Worm (Caenorhabditis elegans) whole organism, L3 larva: ENCODE results near the gene sup-37.

Experiments used
- ama-1 ChIP-seq: fragments of 150-350 bp; optimal IDR thresholded peaks from 2 replicates; lab custom pipeline; 2018
- nhr-237 ChIP-seq: fragments of 150-350 bp; optimal IDR thresholded peaks from 2 replicates; lab custom pipeline; 2014; ENCODE audit warnings: missing biosample characterization, missing genetic modification characterization
- nhr-25 ChIP-seq: sonication (generic microtip); optimal IDR thresholded peaks from 2 replicates; lab custom pipeline; 2017; ENCODE audit warnings: missing biosample characterization, missing genetic modification characterization
- nhr-28 ChIP-seq: fragments of 150-350 bp; optimal IDR thresholded peaks from 2 replicates; lab custom pipeline; 2014; ENCODE audit warnings: missing biosample characterization, missing genetic modification characterization
- nhr-76 ChIP-seq: fragments of 150-350 bp; sonication (generic microtip); optimal IDR thresholded peaks from 5 replicates; lab custom pipeline; 2014; ENCODE audit warnings: missing biosample characterization, missing genetic modification characterization
- pha-4 ChIP-seq: fragments of 150-350 bp; optimal IDR thresholded peaks from 2 replicates; lab custom pipeline; 2014; ENCODE audit warnings: missing biosample characterization, missing genetic modification reagents, missing genetic modification characterization
- sea-2 ChIP-seq: fragments of 150-350 bp; sonication (generic microtip); optimal IDR thresholded peaks from 4 replicates; lab custom pipeline; 2014; ENCODE audit warnings: missing biosample characterization, missing genetic modification reagents, missing genetic modification characterization
- skn-1 ChIP-seq: fragments of 150-350 bp; optimal IDR thresholded peaks from 2 replicates; lab custom pipeline; 2014; ENCODE audit warnings: missing biosample characterization, missing genetic modification characterization
- snpc-4 ChIP-seq: fragments of 150-350 bp; optimal IDR thresholded peaks from 2 replicates; lab custom pipeline; 2014; ENCODE audit warnings: missing biosample characterization, missing genetic modification characterization
- unc-62 ChIP-seq: fragments of 150-350 bp; sonication (generic microtip); optimal IDR thresholded peaks from 4 replicates; lab custom pipeline; 2014; ENCODE audit warnings: missing biosample characterization, missing genetic modification reagents, missing genetic modification characterization

DNA sequence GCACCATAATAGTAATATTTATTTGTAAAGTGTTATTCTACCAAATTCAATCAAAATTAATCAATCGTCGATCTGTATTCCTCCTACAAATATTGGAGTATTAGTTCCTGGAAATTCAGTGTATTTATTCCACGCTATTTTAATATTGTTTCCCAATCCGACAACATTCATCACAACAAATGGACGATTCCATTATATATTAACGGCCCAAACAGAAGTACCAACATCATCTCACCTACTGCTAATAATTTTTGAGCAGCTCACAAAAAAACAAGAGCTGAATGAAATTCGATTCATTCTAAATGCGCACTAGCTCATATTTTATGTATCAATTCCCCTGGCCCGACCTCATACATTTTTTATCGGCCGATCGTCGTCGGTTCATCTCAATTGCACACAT is 19.3 kb upstream of the sup-37 start:
- TF ChIP-seq nhr-25 (tag; lab: Kevin White, UChicago) (no peak), snpc-4 (no peak), nhr-237 (no peak), sea-2 (no peak), nhr-28 (tag; lab: Kevin White, UChicago) (no peak), ama-1 (lab: Kevin White, UChicago) (no peak), pha-4 (tag; lab: Kevin White, UChicago) (no peak), skn-1 (tag; lab: Kevin White, UChicago) (no peak), unc-62 (GFP tag; lab: Kevin White, UChicago) (no peak), nhr-76 (tag; lab: Kevin White, UChicago) (no peak)
